Fruit fly (Drosophila melanogaster) whole organism, embryonic: Measurements from ENCODE around the gene CG43210.

Experiments used
- C15 ChIP-seq: fragments of 200-800 bp; sonication (Bioruptor generic); IDR thresholded peaks from 3 replicates; pipeline ENCODE4 v1.3.6; 2022; ENCODE audit warnings: missing biosample characterization, missing genetic modification characterization
- CG10274 ChIP-seq: fragments of 200-800 bp; sonication (Bioruptor generic); optimal IDR thresholded peaks from 3 replicates; lab custom pipeline; 2017; ENCODE audit warnings: missing biosample characterization, mild to moderate bottlenecking, missing genetic modification characterization
- CG10543 ChIP-seq: fragments of 200-800 bp; sonication (Bioruptor generic); optimal IDR thresholded peaks from 3 replicates; lab custom pipeline; 2017; ENCODE audit warnings: missing biosample characterization, mild to moderate bottlenecking, missing genetic modification characterization, moderate library complexity
- CG10654 ChIP-seq: fragments of 200-800 bp; sonication (Bioruptor generic); optimal IDR thresholded peaks from 2 replicates; lab custom pipeline; 2016; ENCODE audit warnings: missing biosample characterization, missing genetic modification characterization
- CG11695 ChIP-seq: fragments of 200-800 bp; sonication (Bioruptor generic); IDR thresholded peaks from 3 replicates; pipeline ENCODE4 v1.3.6; 2022; ENCODE audit warnings: missing biosample characterization, missing genetic modification characterization
- CG13287 ChIP-seq: fragments of 200-800 bp; sonication (Bioruptor generic); IDR thresholded peaks from 2 replicates; pipeline ENCODE4 v1.3.6; 2022; ENCODE audit warnings: missing biosample characterization, missing genetic modification characterization; ENCODE audit not compliant: partially characterized antibody
- CG13296 ChIP-seq: fragments of 200-800 bp; sonication (Bioruptor generic); optimal IDR thresholded peaks from 3 replicates; lab custom pipeline; 2018; ENCODE audit warnings: missing biosample characterization, mild to moderate bottlenecking, missing genetic modification characterization
- CG14050 ChIP-seq: fragments of 200-800 bp; sonication (Bioruptor generic); IDR thresholded peaks from 3 replicates; pipeline ENCODE4 v1.3.6; 2022; ENCODE audit warnings: missing biosample characterization, missing genetic modification characterization
- CG14860 ChIP-seq: fragments of 200-800 bp; sonication (Bioruptor generic); IDR thresholded peaks from 3 replicates; pipeline ENCODE4 v1.3.6; 2022; ENCODE audit warnings: missing biosample characterization, missing genetic modification characterization; ENCODE audit not compliant: partially characterized antibody
- CG15479 ChIP-seq: fragments of 200-800 bp; sonication (Bioruptor generic); optimal IDR thresholded peaks from 3 replicates; lab custom pipeline; 2019; ENCODE audit warnings: missing biosample characterization, mild to moderate bottlenecking, missing genetic modification characterization, moderate library complexity
- CG15601 ChIP-seq: fragments of 200-800 bp; sonication (Bioruptor generic); optimal IDR thresholded peaks from 3 replicates; lab custom pipeline; 2019; ENCODE audit warnings: missing biosample characterization, mild to moderate bottlenecking, missing genetic modification characterization, moderate library complexity
- CG15696 ChIP-seq: fragments of 200-800 bp; sonication (Bioruptor generic); optimal IDR thresholded peaks from 2 replicates; lab custom pipeline; 2019; ENCODE audit warnings: missing biosample characterization, mild to moderate bottlenecking, missing genetic modification characterization, moderate library complexity
- CG16813 ChIP-seq: fragments of 200-800 bp; sonication (Bioruptor generic); IDR thresholded peaks from 3 replicates; pipeline ENCODE4 v1.3.6; 2022; ENCODE audit warnings: missing biosample characterization, missing genetic modification characterization; ENCODE audit not compliant: partially characterized antibody
- CG17612 ChIP-seq: fragments of 200-800 bp; sonication (Bioruptor generic); IDR thresholded peaks from 2 replicates; pipeline ENCODE4 v1.3.6; 2022; ENCODE audit warnings: missing biosample characterization, missing genetic modification characterization
- CG2199 ChIP-seq: fragments of 200-800 bp; sonication (Bioruptor generic); IDR thresholded peaks from 3 replicates; pipeline ENCODE4 v1.3.6; 2022; ENCODE audit warnings: missing biosample characterization, missing genetic modification characterization
- CG2889 ChIP-seq: fragments of 200-800 bp; sonication (Bioruptor generic); IDR thresholded peaks from 3 replicates; pipeline ENCODE4 v1.3.6; 2022; ENCODE audit warnings: missing biosample characterization, missing genetic modification characterization
- CG34224 ChIP-seq: fragments of 200-800 bp; sonication (Bioruptor generic); IDR thresholded peaks from 3 replicates; pipeline ENCODE4 v1.3.6; 2022; ENCODE audit warnings: missing biosample characterization, missing genetic modification characterization; ENCODE audit not compliant: partially characterized antibody
- CG3726 ChIP-seq: fragments of 200-800 bp; sonication (Bioruptor generic); IDR thresholded peaks from 3 replicates; pipeline ENCODE4, ENCODE4 v1.3.6; 2022; ENCODE audit warnings: missing biosample characterization, missing genetic modification characterization
- CG4820 ChIP-seq: fragments of 200-800 bp; sonication (Bioruptor generic); optimal IDR thresholded peaks from 3 replicates; lab custom pipeline; 2016; ENCODE audit warnings: missing biosample characterization, missing genetic modification characterization
- CG4854 ChIP-seq: fragments of 200-800 bp; sonication (Bioruptor generic); optimal IDR thresholded peaks from 2 replicates; lab custom pipeline; 2016; ENCODE audit warnings: missing biosample characterization, missing genetic modification characterization, inconsistent platforms
- CoRest ChIP-seq: fragments of 200-800 bp; sonication (Bioruptor generic); optimal IDR thresholded peaks from 3 replicates; lab custom pipeline; 2018; ENCODE audit warnings: missing biosample characterization, mild to moderate bottlenecking, missing genetic modification characterization, moderate library complexity
- Dfd ChIP-seq, 2 experiments: fragments of >200 bp; optimal IDR thresholded peaks; 2 replicates each; lab custom pipeline; 2017; ENCODE audit warnings: missing biosample characterization in 2 of 2, missing genetic modification characterization in 2 of 2
- Hr3 ChIP-seq: fragments of 200-800 bp; sonication (Bioruptor generic); optimal IDR thresholded peaks from 3 replicates; lab custom pipeline; 2016; ENCODE audit warnings: missing biosample characterization, missing genetic modification characterization
- Hr78 ChIP-seq, 2 experiments: fragments of 200-800 bp in 1 of 2; fragments of >200 bp in 1 of 2; sonication (Bioruptor generic) in 1 of 2; optimal IDR thresholded peaks; 2 replicates each; lab custom pipeline; 2017 to 2019; ENCODE audit warnings: missing biosample characterization in 2 of 2, missing genetic modification characterization in 2 of 2, mild to moderate bottlenecking in 1 of 2, moderate library complexity in 1 of 2
- Hsf ChIP-seq: fragments of 200-800 bp; sonication (Bioruptor generic); optimal IDR thresholded peaks from 3 replicates; lab custom pipeline; 2016; ENCODE audit warnings: missing biosample characterization, missing genetic modification characterization
- NC2β ChIP-seq: fragments of 200-800 bp; sonication (Bioruptor generic); optimal IDR thresholded peaks from 2 replicates; lab custom pipeline; 2016; ENCODE audit warnings: missing biosample characterization, missing genetic modification characterization
- NfI ChIP-seq: fragments of 200-800 bp; sonication (Bioruptor generic); optimal IDR thresholded peaks from 3 replicates; lab custom pipeline; 2018; ENCODE audit warnings: missing biosample characterization, mild to moderate bottlenecking, missing genetic modification characterization, moderate library complexity
- Sox102F ChIP-seq: fragments of 200-800 bp; sonication (Bioruptor generic); optimal IDR thresholded peaks from 2 replicates; lab custom pipeline; 2018; ENCODE audit warnings: missing biosample characterization, mild to moderate bottlenecking, missing genetic modification characterization, moderate library complexity
- ab ChIP-seq: fragments of 200-800 bp; sonication (Bioruptor generic); optimal IDR thresholded peaks from 2 replicates; lab custom pipeline; 2016; ENCODE audit warnings: missing biosample characterization, missing genetic modification characterization
- az2 ChIP-seq: fragments of 200-800 bp; sonication (Bioruptor generic); optimal IDR thresholded peaks from 3 replicates; lab custom pipeline; 2016; ENCODE audit warnings: missing biosample characterization, missing genetic modification characterization
- cato ChIP-seq: fragments of 200-800 bp; sonication (Bioruptor generic); optimal IDR thresholded peaks from 2 replicates; lab custom pipeline; 2016; ENCODE audit warnings: missing biosample characterization, missing genetic modification characterization, borderline replicate concordance
- chinmo ChIP-seq: fragments of 200-800 bp; sonication (Bioruptor generic); IDR thresholded peaks from 4 replicates; pipeline ENCODE4 v1.3.6; 2022; ENCODE audit warnings: missing biosample characterization, missing genetic modification characterization; ENCODE audit not compliant: partially characterized antibody
- ci ChIP-seq: fragments of 200-800 bp; sonication (Bioruptor generic); IDR thresholded peaks from 3 replicates; pipeline ENCODE4 v1.3.6; 2022; ENCODE audit warnings: missing biosample characterization, missing genetic modification characterization
- danr ChIP-seq: fragments of 200-800 bp; sonication (Bioruptor generic); IDR thresholded peaks from 2 replicates; pipeline ENCODE4 v1.3.6; 2022; ENCODE audit warnings: missing biosample characterization, missing genetic modification characterization
- dmrt11E ChIP-seq: fragments of 200-800 bp; sonication (Bioruptor generic); optimal IDR thresholded peaks from 3 replicates; lab custom pipeline; 2018; ENCODE audit warnings: missing biosample characterization, mild to moderate bottlenecking, missing genetic modification characterization, moderate library complexity
- ftz-f1 ChIP-seq: fragments of 200-800 bp; sonication (Bioruptor generic); optimal IDR thresholded peaks from 2 replicates; lab custom pipeline; 2016; ENCODE audit warnings: missing biosample characterization, missing genetic modification characterization
- gfzf ChIP-seq: fragments of 200-800 bp; sonication (Bioruptor generic); optimal IDR thresholded peaks from 2 replicates; lab custom pipeline; 2016; ENCODE audit warnings: missing biosample characterization, mild to moderate bottlenecking, missing genetic modification characterization, moderate library complexity
- gro ChIP-seq: fragments of 200-800 bp; sonication (Bioruptor generic); optimal IDR thresholded peaks from 2 replicates; lab custom pipeline; 2016; ENCODE audit warnings: missing biosample characterization, missing genetic modification characterization
- h ChIP-seq: fragments of >200 bp; optimal IDR thresholded peaks from 2 replicates; lab custom pipeline; 2017
- knrl ChIP-seq: fragments of 200-800 bp; sonication (Bioruptor generic); IDR thresholded peaks from 3 replicates; pipeline ENCODE4 v1.3.6; 2022; ENCODE audit warnings: missing biosample characterization, missing genetic modification characterization; ENCODE audit not compliant: partially characterized antibody
- lmd ChIP-seq: fragments of 200-800 bp; sonication (Bioruptor generic); IDR thresholded peaks from 2 replicates; pipeline ENCODE4 v1.3.6; 2022; ENCODE audit warnings: missing biosample characterization, missing genetic modification characterization
- sens ChIP-seq: fragments of 200-800 bp; sonication (Bioruptor generic); peaks from one replicate; lab custom pipeline; 2016; ENCODE audit warnings: missing biosample characterization, missing genetic modification characterization
- sna ChIP-seq: fragments of 200-800 bp; sonication (Bioruptor generic); IDR thresholded peaks from 2 replicates; pipeline ENCODE4 v1.3.6; 2022; ENCODE audit warnings: missing biosample characterization, missing genetic modification characterization; ENCODE audit not compliant: partially characterized antibody
- ssp ChIP-seq: fragments of 200-800 bp; sonication (Bioruptor generic); IDR thresholded peaks from 2 replicates; pipeline ENCODE4 v1.3.6; 2022; ENCODE audit warnings: missing biosample characterization, missing genetic modification characterization
- sug ChIP-seq: fragments of 200-800 bp; optimal IDR thresholded peaks from 2 replicates; lab custom pipeline; 2019; ENCODE audit warnings: missing biosample characterization, mild to moderate bottlenecking, missing genetic modification characterization, moderate library complexity
- trem ChIP-seq: fragments of 200-800 bp; optimal IDR thresholded peaks from 3 replicates; lab custom pipeline; 2019; ENCODE audit warnings: missing biosample characterization, mild to moderate bottlenecking, missing genetic modification characterization, moderate library complexity
- vfl ChIP-seq: fragments of 200-800 bp; sonication (Bioruptor generic); optimal IDR thresholded peaks from 2 replicates; lab custom pipeline; 2016; ENCODE audit warnings: missing biosample characterization, missing genetic modification characterization
- z ChIP-seq: fragments of 200-800 bp; sonication (Bioruptor generic); IDR thresholded peaks from 3 replicates; pipeline ENCODE4 v1.3.6; 2022; ENCODE audit warnings: missing biosample characterization, missing genetic modification characterization
- zf30C ChIP-seq: fragments of 200-800 bp; sonication (Bioruptor generic); optimal IDR thresholded peaks from 3 replicates; lab custom pipeline; 2018; ENCODE audit warnings: missing biosample characterization, mild to moderate bottlenecking, missing genetic modification characterization

The CG43210 gene

DNA sequence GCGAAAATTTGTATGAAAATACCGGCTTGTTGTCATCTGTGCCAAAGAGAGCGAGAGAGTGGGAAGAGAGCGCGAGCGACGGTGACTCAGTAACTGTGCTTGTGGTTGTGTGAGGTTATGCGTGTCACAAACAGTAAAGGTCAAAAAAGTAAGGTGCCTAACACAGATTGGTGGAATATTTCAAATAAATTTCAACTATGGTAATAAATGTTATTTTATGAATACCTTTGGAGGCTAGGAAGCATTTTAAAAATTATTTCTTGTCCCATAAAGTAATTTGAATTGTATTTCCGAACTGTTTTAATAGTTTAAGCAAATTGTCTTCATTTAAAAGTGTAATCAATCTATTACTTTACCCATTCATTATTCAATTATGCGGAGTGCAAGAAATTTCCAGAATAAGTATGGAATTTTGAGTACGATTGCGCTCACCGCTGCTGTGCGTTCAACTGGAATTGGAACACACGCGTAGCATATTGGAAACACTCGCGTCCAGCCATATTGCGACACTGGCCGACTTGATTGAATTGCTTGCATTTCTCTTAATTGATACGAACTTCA, 8.8 kb upstream of the CG43210 start (continued):
- TF ChIP-seq CG4820 (peak; percentile 89), CG10654 (GFP tag; lab: Kevin White, UChicago) (peak; percentile 85), h (no peak), CG11695 (GFP tag; lab: Robert Waterston, UW) (peak; percentile 95), ftz-f1 (GFP tag; lab: Kevin White, UChicago) (no peak), vfl (peak; percentile 75), zf30C (GFP tag; lab: Kevin White, UChicago) (no peak), sna (GFP tag; lab: Robert Waterston, UW) (no peak), CoRest (tag; lab: Kevin White, UChicago) (peak; percentile 98), CG16813 (GFP tag; lab: Robert Waterston, UW) (no peak), CG2199 (peak; percentile 64; the same call in 1 of the 3 replicates), ci (GFP tag; lab: Robert Waterston, UW) (peak; percentile 91), Hr3 (GFP tag; lab: Kevin White, UChicago) (peak; percentile 96), z (GFP tag; lab: Robert Waterston, UW) (no peak; the same call in 2 of the 3 replicates), C15 (GFP tag; lab: Robert Waterston, UW) (peak; percentile 81; the same call in 2 of the 3 replicates), gro (peak; percentile 87), CG34224 (GFP tag; lab: Robert Waterston, UW) (no peak), sens (GFP tag; lab: Kevin White, UChicago) (peak; percentile 99), CG13296 (peak; percentile 90), lmd (GFP tag; lab: Robert Waterston, UW) (peak; percentile 95), CG14860 (GFP tag; lab: Robert Waterston, UW) (no peak), Sox102F (GFP tag; lab: Kevin White, UChicago) (peak; percentile 96), danr (GFP tag; lab: Robert Waterston, UW) (peak; percentile 90), CG10274 (GFP tag; lab: Kevin White, UChicago) (peak; percentile 75), gfzf (no peak), NC2β (peak; percentile 89), CG3726 (GFP tag; lab: Robert Waterston, UW) (peak; percentile 73; the same call in 2 of the 3 replicates), ab (peak; percentile 76), CG10543 (GFP tag; lab: Kevin White, UChicago) (peak; percentile 83), dmrt11E (tag; lab: Kevin White, UChicago) (peak; percentile 94), knrl (GFP tag; lab: Robert Waterston, UW) (no peak; the same call in 2 of the 3 replicates), Hsf (GFP tag; lab: Kevin White, UChicago) (peak; percentile 96), CG17612 (GFP tag; lab: Robert Waterston, UW) (peak; percentile 67; the same call in 1 of the 2 replicates), sug (peak; percentile 96), ssp (GFP tag; lab: Robert Waterston, UW) (peak; percentile 84), CG15696 (peak; percentile 65), CG2889 (GFP tag; lab: Robert Waterston, UW) (peak; percentile 78; the same call in 1 of the 3 replicates), CG15601 (peak; percentile 98), CG14050 (peak; percentile 86), chinmo (peak; percentile 61; the same call in 1 of the 4 replicates), Dfd (GFP tag; optimal IDR thresholded peaks at IDR 0.05; lab: Kevin White, UChicago) (no peak), Hr78 (GFP tag; optimal IDR thresholded peaks at IDR 0.05; lab: Kevin White, UChicago) (peak in 1 of 2 experiments; percentile 96), CG13287 (no peak; the same call in 1 of the 2 replicates), CG4854 (GFP tag; lab: Kevin White, UChicago) (peak; percentile 82), CG15479 (peak; percentile 44), az2 (peak; percentile 96), cato (GFP tag; lab: Kevin White, UChicago) (peak; percentile 92), NfI (GFP tag; lab: Kevin White, UChicago) (peak; percentile 93), trem (peak; percentile 89)
